Fruit fly (Drosophila melanogaster): Measurements from ENCODE around the gene CG7920.

Gene CG7920

dm6 chr3R:30022452-30023028 lies 7.5 kb upstream of the CG7920 start, which contains the start of the genes RpS28a and Axn:
RpS28a (minus strand) TSS chr3R:30022648.
Axn (plus strand) TSS chr3R:30022842.
- no peak for TF ChIP-seq Myc (optimal IDR thresholded peaks at IDR 0.05)

dm6 chr3R:30021559-30022451 lies 6.7 kb upstream of the CG7920 start, which contains the start of gene Mgat2:
Mgat2 (minus strand) TSS chr3R:30022221.
- TF ChIP-seq insv (optimal IDR thresholded peaks at IDR 0.05) (no peak), psq (optimal IDR thresholded peaks at IDR 0.05) (no peak)

dm6 chr3R:30021009-30021408 lies 5.9 kb upstream of the CG7920 start:
- TF ChIP-seq h (optimal IDR thresholded peaks at IDR 0.05) (no peak), psq (optimal IDR thresholded peaks at IDR 0.05) (no peak), ttk (optimal IDR thresholded peaks at IDR 0.05) (no peak), Sin3A (optimal IDR thresholded peaks at IDR 0.05) (no peak), Myc (optimal IDR thresholded peaks at IDR 0.05) (no peak), insv (optimal IDR thresholded peaks at IDR 0.05) (no peak)

dm6 chr3R:30014480-30014879 lies 604 bp downstream of the CG7920 start:
- no peak for TF ChIP-seq ttk (optimal IDR thresholded peaks at IDR 0.05)
- TF ChIP-seq h (optimal IDR thresholded peaks at IDR 0.05), result no peak
- no peak for TF ChIP-seq Sin3A (optimal IDR thresholded peaks at IDR 0.05)
- TF ChIP-seq psq (optimal IDR thresholded peaks at IDR 0.05), result no peak
- no peak for TF ChIP-seq Myc (optimal IDR thresholded peaks at IDR 0.05)
- TF ChIP-seq insv (optimal IDR thresholded peaks at IDR 0.05), result no peak

dm6 chr3R:30013909-30014308 lies 1.2 kb downstream of the CG7920 start:
- TF ChIP-seq insv (optimal IDR thresholded peaks at IDR 0.05), result no peak

dm6 chr3R:30012602-30013489 lies 2.2 kb downstream of the CG7920 start:
- no peak for TF ChIP-seq psq (optimal IDR thresholded peaks at IDR 0.05)
- no peak for TF ChIP-seq Myc (optimal IDR thresholded peaks at IDR 0.05)
- TF ChIP-seq h (optimal IDR thresholded peaks at IDR 0.05), result no peak
- TF ChIP-seq ttk (optimal IDR thresholded peaks at IDR 0.05), result no peak
- TF ChIP-seq Sin3A (optimal IDR thresholded peaks at IDR 0.05), result no peak
- TF ChIP-seq insv (optimal IDR thresholded peaks at IDR 0.05), result no peak

- TF ChIP-seq ttk (optimal IDR thresholded peaks at IDR 0.05), result no peak
- TF ChIP-seq Myc (optimal IDR thresholded peaks at IDR 0.05), result no peak
- no peak for TF ChIP-seq Sin3A (optimal IDR thresholded peaks at IDR 0.05)
- TF ChIP-seq psq (optimal IDR thresholded peaks at IDR 0.05), result no peak
- TF ChIP-seq insv (optimal IDR thresholded peaks at IDR 0.05), result no peak
- no peak for TF ChIP-seq h (optimal IDR thresholded peaks at IDR 0.05)
These were observed 5.9 kb downstream of the CG7920 start, which contains the start of gene CG7912 for dm6 chr3R:30009173-30009572. CG7912 (minus strand) TSS chr3R:30009189.

dm6 chr3R:30005332-30005979 lies 9.6 kb downstream of the CG7920 start:
- no peak for TF ChIP-seq h (optimal IDR thresholded peaks at IDR 0.05)
- TF ChIP-seq insv (optimal IDR thresholded peaks at IDR 0.05), result no peak
- no peak for TF ChIP-seq Sin3A (optimal IDR thresholded peaks at IDR 0.05)
- no peak for TF ChIP-seq ttk (optimal IDR thresholded peaks at IDR 0.05)
- TF ChIP-seq psq (optimal IDR thresholded peaks at IDR 0.05), result no peak
- no peak for TF ChIP-seq Myc (optimal IDR thresholded peaks at IDR 0.05)

dm6 chr3R:30004648-30005047 lies 10.4 kb downstream of the CG7920 start, which contains the start of the genes Nlp and Nph:
Nlp (plus strand) TSS chr3R:30004785.
Nph (minus strand) TSS chr3R:30004861.
- no peak for TF ChIP-seq Sin3A (optimal IDR thresholded peaks at IDR 0.05)
- no peak for TF ChIP-seq psq (optimal IDR thresholded peaks at IDR 0.05)
- TF ChIP-seq Myc (optimal IDR thresholded peaks at IDR 0.05), result no peak
- TF ChIP-seq insv (optimal IDR thresholded peaks at IDR 0.05), result no peak
- no peak for TF ChIP-seq ttk (optimal IDR thresholded peaks at IDR 0.05)
- no peak for TF ChIP-seq h (optimal IDR thresholded peaks at IDR 0.05)

dm6 chr3R:30000286-30000685 lies 14.8 kb downstream of the CG7920 start, which contains the start of gene Tace:
Tace (plus strand) TSS chr3R:30000530.
- TF ChIP-seq ttk (optimal IDR thresholded peaks at IDR 0.05), result no peak
- no peak for TF ChIP-seq insv (optimal IDR thresholded peaks at IDR 0.05)
- TF ChIP-seq h (optimal IDR thresholded peaks at IDR 0.05), result no peak
- TF ChIP-seq Myc (optimal IDR thresholded peaks at IDR 0.05), result no peak
- no peak for TF ChIP-seq psq (optimal IDR thresholded peaks at IDR 0.05)
- TF ChIP-seq Sin3A (optimal IDR thresholded peaks at IDR 0.05), result no peak

- TF ChIP-seq psq (optimal IDR thresholded peaks at IDR 0.05), result no peak
- TF ChIP-seq ttk (optimal IDR thresholded peaks at IDR 0.05), result no peak
- no peak for TF ChIP-seq insv (optimal IDR thresholded peaks at IDR 0.05)
- TF ChIP-seq Sin3A (optimal IDR thresholded peaks at IDR 0.05), result no peak
- no peak for TF ChIP-seq Myc (optimal IDR thresholded peaks at IDR 0.05)
- no peak for TF ChIP-seq h (optimal IDR thresholded peaks at IDR 0.05)
These were observed 15.6 kb downstream of the CG7920 start, which contains the start of gene CG34298 for dm6 chr3R:29999495-29999894. CG34298 (plus strand) TSS chr3R:29999795.
